Worm (Caenorhabditis elegans) whole organism, young adult: ENCODE results near the gene mac-1.

ENCODE experiments used
- C17E4.6 ChIP-seq: fragments of 200-800 bp; sonication (Bioruptor generic); IDR thresholded peaks from 2 replicates; pipeline ENCODE4 v1.3.6; 2022; ENCODE audit warnings: missing genetic modification reagents, missing genetic modification characterization, missing compliant biosample characterization
- Y67H2A.10 ChIP-seq: fragments of 200-800 bp; sonication (Bioruptor generic); conservative IDR thresholded peaks from 2 replicates; pipeline ENCODE4 v1.3.6; 2022; ENCODE audit warnings: missing genetic modification reagents, missing genetic modification characterization, missing compliant biosample characterization
- ZK185.1 ChIP-seq: sonication (generic microtip); optimal IDR thresholded peaks from 2 replicates; lab custom pipeline; 2016; ENCODE audit warnings: mild to moderate bottlenecking, missing genetic modification characterization, missing compliant biosample characterization; ENCODE audit not compliant: poor library complexity, severe bottlenecking
- aptf-2 ChIP-seq: fragments of 200-800 bp; sonication (Bioruptor generic); conservative IDR thresholded peaks from 2 replicates; pipeline ENCODE4 v1.3.6; 2022; ENCODE audit warnings: missing genetic modification reagents, missing genetic modification characterization, missing compliant biosample characterization
- attf-5 ChIP-seq: fragments of 200-800 bp; sonication (Bioruptor generic); optimal IDR thresholded peaks from 2 replicates; lab custom pipeline; 2018; ENCODE audit warnings: mild to moderate bottlenecking, missing genetic modification characterization, missing compliant biosample characterization
- cebp-1 ChIP-seq, 2 experiments: fragments of 200-800 bp in 1 of 2; sonication (Bioruptor generic) in 1 of 2; sonication (generic microtip) in 1 of 2; IDR thresholded peaks in 1 of 2; optimal IDR thresholded peaks in 1 of 2; 2 replicates each; pipeline versions ENCODE4 v1.3.6 to Lab custom; 2017 to 2022; ENCODE audit warnings: missing compliant biosample characterization in 2 of 2, missing genetic modification characterization in 2 of 2, mild to moderate bottlenecking in 1 of 2, missing genetic modification reagents in 1 of 2, moderate library complexity in 1 of 2
- ceh-100 ChIP-seq: fragments of 200-800 bp; sonication (Bioruptor generic); IDR thresholded peaks from 2 replicates; pipeline ENCODE4 v1.3.6; 2022; ENCODE audit warnings: missing genetic modification reagents, missing genetic modification characterization, missing compliant biosample characterization
- chd-7 ChIP-seq: sonication (generic microtip); optimal IDR thresholded peaks from 2 replicates; lab custom pipeline; 2016; ENCODE audit warnings: mild to moderate bottlenecking, missing genetic modification characterization, moderate library complexity, missing compliant biosample characterization
- dox-1 ChIP-seq: fragments of 200-800 bp; sonication (Bioruptor generic); IDR thresholded peaks from 2 replicates; pipeline ENCODE4 v1.3.6; 2022; ENCODE audit warnings: missing genetic modification reagents, missing genetic modification characterization, missing compliant biosample characterization
- egrh-3 ChIP-seq: fragments of 200-800 bp; sonication (Bioruptor generic); IDR thresholded peaks from 2 replicates; pipeline ENCODE4 v1.3.6; 2022; ENCODE audit warnings: missing genetic modification reagents, missing genetic modification characterization, missing compliant biosample characterization
- ekl-4 ChIP-seq: fragments of 200-800 bp; sonication (Bioruptor generic); IDR thresholded peaks from 2 replicates; pipeline ENCODE4 v1.3.6; 2022; ENCODE audit warnings: missing genetic modification reagents, missing genetic modification characterization, missing compliant biosample characterization
- fkh-3 ChIP-seq: sonication (generic microtip); optimal IDR thresholded peaks from 2 replicates; lab custom pipeline; 2016; ENCODE audit warnings: mild to moderate bottlenecking, missing genetic modification characterization, missing compliant biosample characterization
- gei-17 ChIP-seq: fragments of 200-800 bp; sonication (Bioruptor generic); optimal IDR thresholded peaks from 2 replicates; lab custom pipeline; 2018; ENCODE audit warnings: mild to moderate bottlenecking, missing genetic modification characterization, missing compliant biosample characterization
- hlh-12 ChIP-seq: sonication (generic microtip); optimal IDR thresholded peaks from 2 replicates; lab custom pipeline; 2016; ENCODE audit warnings: missing genetic modification characterization, missing compliant biosample characterization
- hmg-1.2 ChIP-seq: fragments of 200-800 bp; sonication (Bioruptor generic); IDR thresholded peaks from 2 replicates; pipeline ENCODE4 v1.3.6; 2022; ENCODE audit warnings: missing genetic modification reagents, missing genetic modification characterization, missing compliant biosample characterization
- let-526 ChIP-seq: fragments of 200-800 bp; sonication (Bioruptor generic); IDR thresholded peaks from 2 replicates; pipeline ENCODE4 v1.3.6; 2022; ENCODE audit warnings: missing genetic modification reagents, missing genetic modification characterization, missing compliant biosample characterization
- lin-26 ChIP-seq: fragments of 200-800 bp; sonication (Bioruptor generic); IDR thresholded peaks from 2 replicates; pipeline ENCODE4 v1.3.6; 2022; ENCODE audit warnings: missing genetic modification reagents, missing genetic modification characterization, missing compliant biosample characterization
- madf-6 ChIP-seq: fragments of 200-800 bp; sonication (Bioruptor generic); IDR thresholded peaks from 2 replicates; pipeline ENCODE4 v1.3.6; 2022; ENCODE audit warnings: missing genetic modification reagents, missing genetic modification characterization, missing compliant biosample characterization
- mcd-1 ChIP-seq: fragments of 200-800 bp; sonication (Bioruptor generic); IDR thresholded peaks from 2 replicates; pipeline ENCODE4 v1.3.6; 2022; ENCODE audit warnings: missing genetic modification reagents, missing genetic modification characterization, missing compliant biosample characterization
- mel-28 ChIP-seq: sonication (generic microtip); optimal IDR thresholded peaks from 2 replicates; lab custom pipeline; 2016; ENCODE audit warnings: borderline replicate concordance, mild to moderate bottlenecking, missing genetic modification characterization, missing compliant biosample characterization
- nfya-2 ChIP-seq: fragments of 200-800 bp; sonication (Bioruptor generic); IDR thresholded peaks from 2 replicates; pipeline ENCODE4 v1.3.6; 2022; ENCODE audit warnings: missing genetic modification reagents, missing genetic modification characterization, missing compliant biosample characterization
- nfyb-1 ChIP-seq: fragments of 200-800 bp; sonication (Bioruptor generic); IDR thresholded peaks from 2 replicates; pipeline ENCODE4 v1.3.6; 2022; ENCODE audit warnings: missing genetic modification reagents, missing genetic modification characterization, missing compliant biosample characterization
- nhr-27 ChIP-seq: fragments of 200-800 bp; sonication (Bioruptor generic); optimal IDR thresholded peaks from 2 replicates; lab custom pipeline; 2018; ENCODE audit warnings: mild to moderate bottlenecking, missing genetic modification characterization, moderate library complexity, missing compliant biosample characterization
- nhr-80 ChIP-seq: sonication (generic microtip); optimal IDR thresholded peaks from 2 replicates; lab custom pipeline; 2016; ENCODE audit warnings: missing genetic modification characterization, missing compliant biosample characterization
- repo-1 ChIP-seq: sonication (generic microtip); optimal IDR thresholded peaks from 2 replicates; lab custom pipeline; 2017; ENCODE audit warnings: mild to moderate bottlenecking, missing genetic modification characterization, missing compliant biosample characterization
- rpc-1 ChIP-seq, 2 experiments: fragments of 150-350 bp in 1 of 2; sonication (generic microtip) in 1 of 2; optimal IDR thresholded peaks; 2 replicates each; lab custom pipeline; 2014 to 2018; ENCODE audit warnings: missing biosample characterization in 1 of 2, missing genetic modification characterization in 1 of 2, missing genetic modification reagents in 1 of 2, missing genotype in 1 of 2
- snpc-1.1 ChIP-seq: sonication (generic microtip); optimal IDR thresholded peaks from 2 replicates; lab custom pipeline; 2017; ENCODE audit warnings: missing genetic modification characterization, mild to moderate bottlenecking, missing compliant biosample characterization, antibody characterized with exemption, moderate library complexity, missing genotype, missing genetic modification reagents; ENCODE audit not compliant: insufficient read depth
- snpc-1.3 ChIP-seq: sonication (generic microtip); optimal IDR thresholded peaks from 2 replicates; lab custom pipeline; 2017; ENCODE audit warnings: missing genetic modification characterization, mild to moderate bottlenecking, missing compliant biosample characterization, antibody characterized with exemption, moderate library complexity, missing genotype, missing genetic modification reagents; ENCODE audit not compliant: insufficient read depth
- snpc-3.4 ChIP-seq: sonication (generic microtip); optimal IDR thresholded peaks from 2 replicates; lab custom pipeline; 2017; ENCODE audit warnings: missing genetic modification characterization, mild to moderate bottlenecking, missing compliant biosample characterization, antibody characterized with exemption, moderate library complexity, missing genotype, missing genetic modification reagents
- xnd-1 ChIP-seq: sonication (generic microtip); optimal IDR thresholded peaks from 2 replicates; lab custom pipeline; 2016; ENCODE audit warnings: missing genotype, missing genetic modification reagents, missing genetic modification characterization, missing compliant biosample characterization
- zfh-2 ChIP-seq: fragments of 200-800 bp; sonication (Bioruptor generic); conservative IDR thresholded peaks from 2 replicates; pipeline ENCODE4 v1.3.6; 2022; ENCODE audit warnings: missing genetic modification reagents, missing genetic modification characterization, missing compliant biosample characterization
- ztf-3 ChIP-seq: fragments of 200-800 bp; sonication (Bioruptor generic); optimal IDR thresholded peaks from 2 replicates; lab custom pipeline; 2018; ENCODE audit warnings: mild to moderate bottlenecking, missing genetic modification characterization, missing compliant biosample characterization

mac-1 gene

ce11 chrII:13279216-13280123 lies 41.2 kb downstream of the mac-1 start (continued):
- TF ChIP-seq cebp-1 (GFP tag; IDR thresholded peaks at IDR 0.05; lab: Robert Waterston, UW), result peak; percentile 82
- peak; percentile 93 for TF ChIP-seq cebp-1 (tag; optimal IDR thresholded peaks at IDR 0.05; lab: Kevin White, UChicago)
- peak; percentile 60 for TF ChIP-seq chd-7
- TF ChIP-seq snpc-3.4 (tag; lab: Kevin White, UChicago), result no peak
- TF ChIP-seq gei-17, result no peak
- TF ChIP-seq hmg-1.2, result 0 out of 2 replicates have a peak, but pooled peaks have one; percentile 4
- no peak for TF ChIP-seq hlh-12 (tag; lab: Kevin White, UChicago)
- TF ChIP-seq dox-1, result peak; percentile 12; the same call in 1 of the 2 replicates
- TF ChIP-seq lin-26 (GFP tag; lab: Robert Waterston, UW), result peak; percentile 76; the same call in 1 of the 2 replicates
- no peak for TF ChIP-seq ZK185.1 (tag; lab: Kevin White, UChicago)
- no peak for TF ChIP-seq madf-6
- TF ChIP-seq aptf-2 (GFP tag; lab: Robert Waterston, UW), result no peak
- peak; percentile 28; the same call in 1 of the 2 replicates for TF ChIP-seq mcd-1 (GFP tag; lab: Robert Waterston, UW)
- no peak for TF ChIP-seq nfya-2 (GFP tag; lab: Robert Waterston, UW)
- no peak for TF ChIP-seq nfyb-1
- no peak for TF ChIP-seq mel-28 (tag; lab: Kevin White, UChicago)
- TF ChIP-seq egrh-3 (GFP tag; lab: Robert Waterston, UW), result peak; percentile 88
- 0 out of 2 replicates have a peak, but pooled peaks have one; percentile 47 for TF ChIP-seq ceh-100 (GFP tag; lab: Robert Waterston, UW)
- TF ChIP-seq C17E4.6 (GFP tag; lab: Robert Waterston, UW), result no peak
- TF ChIP-seq nhr-27, result no peak
- TF ChIP-seq ekl-4, result no peak

ce11 chrII:13278716-13279115 lies 42.0 kb downstream of the mac-1 start:
- TF ChIP-seq fkh-3 (peak; percentile 19), nhr-80 (no peak)

DNA sequence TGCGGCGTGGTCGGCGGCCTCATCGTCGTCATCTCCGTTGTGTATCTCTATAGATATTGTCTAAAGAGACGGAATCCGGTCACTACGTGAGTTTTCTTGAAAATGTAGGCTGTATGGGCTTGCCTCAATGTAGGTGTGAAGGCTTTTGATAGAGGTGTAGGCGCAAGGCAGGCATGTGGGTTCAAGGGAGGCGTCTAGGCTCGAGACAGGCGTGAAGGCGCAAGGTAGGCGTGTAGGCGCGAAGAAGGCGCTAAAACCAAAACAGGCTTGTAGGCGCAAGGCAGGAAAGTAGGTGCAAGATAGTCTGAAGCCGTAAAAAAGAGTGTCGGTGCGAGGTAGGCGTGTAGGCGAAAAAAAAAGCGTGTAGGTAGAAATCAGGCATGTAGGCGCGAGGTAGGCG lies 42.5 kb downstream of the mac-1 start:
- TF ChIP-seq aptf-2 (GFP tag; lab: Robert Waterston, UW) (0 out of 2 replicates have a peak, but pooled peaks have one; percentile 17), let-526 (no peak), zfh-2 (GFP tag; lab: Robert Waterston, UW) (0 out of 2 replicates have a peak, but pooled peaks have one; percentile 13)

DNA sequence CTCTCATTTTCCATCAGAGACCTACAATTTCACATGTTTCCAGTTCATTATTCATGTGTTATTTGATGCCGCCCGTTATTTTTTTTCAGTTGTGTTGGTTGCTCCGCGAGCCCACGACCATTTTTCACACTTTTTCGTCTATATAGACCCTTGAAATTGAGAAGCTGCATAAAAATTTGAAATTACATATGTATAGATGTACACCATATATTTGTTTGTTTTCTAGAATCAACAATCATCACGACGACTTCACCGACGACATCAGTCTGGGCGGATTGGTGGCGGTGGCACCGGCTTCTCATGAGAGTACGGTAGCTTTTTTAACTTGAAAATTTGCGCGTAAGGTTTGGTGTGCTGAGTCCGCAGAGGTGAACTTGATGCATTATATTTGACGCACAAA lies 49.9 kb downstream of the mac-1 start, which contains the start of gene Y48C3A.5:
Y48C3A.5 (plus strand) TSS at position 301 of the 400 bp plus-strand sequence.
- no peak for TF ChIP-seq attf-5
- TF ChIP-seq snpc-1.1 (tag; lab: Kevin White, UChicago), result no peak
- no peak for TF ChIP-seq snpc-1.3 (tag; lab: Kevin White, UChicago)
- TF ChIP-seq rpc-1 (optimal IDR thresholded peaks at IDR 0.05; lab: Kevin White, UChicago), result no peak
- TF ChIP-seq rpc-1 (tag; optimal IDR thresholded peaks at IDR 0.05; lab: Kevin White, UChicago), result no peak
- no peak for TF ChIP-seq ztf-3 (GFP tag; lab: Kevin White, UChicago)
- TF ChIP-seq xnd-1 (tag; lab: Kevin White, UChicago), result no peak
- no peak for TF ChIP-seq Y67H2A.10 (GFP tag; lab: Robert Waterston, UW)
- TF ChIP-seq repo-1 (tag; lab: Kevin White, UChicago), result no peak
